Worm (Caenorhabditis elegans): ENCODE results near the gene scly-1.

scly-1 gene

DNA sequence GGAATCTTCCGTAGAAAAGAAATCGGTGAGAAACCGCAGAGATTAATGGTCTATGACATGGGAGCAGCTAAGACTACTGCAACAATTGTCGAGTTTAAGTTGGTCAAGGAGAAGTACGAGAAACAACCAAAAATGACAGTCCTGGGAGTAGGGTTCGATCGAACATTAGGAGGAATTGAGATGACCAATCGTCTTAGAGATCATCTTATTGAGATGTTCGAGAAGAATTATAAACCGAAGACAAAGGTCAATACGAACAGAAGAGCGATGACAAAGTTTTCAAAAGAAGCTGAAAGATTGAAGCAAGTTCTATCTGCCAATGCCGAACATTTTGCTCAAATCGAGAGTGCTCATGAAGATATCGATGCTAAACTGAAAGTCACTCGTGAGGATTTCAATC is 32.9 kb downstream of the scly-1 start:
- TF ChIP-seq alr-1 (tag; optimal IDR thresholded peaks at IDR 0.05): no peak
- no peak for TF ChIP-seq nhr-21 (tag; optimal IDR thresholded peaks at IDR 0.05)
- no peak for TF ChIP-seq snpc-4 (tag; optimal IDR thresholded peaks at IDR 0.05)
- no peak for TF ChIP-seq nhr-23 (tag; optimal IDR thresholded peaks at IDR 0.05)
- no peak for TF ChIP-seq crh-2 (tag; optimal IDR thresholded peaks at IDR 0.05)
- no peak for TF ChIP-seq unc-39 (tag; optimal IDR thresholded peaks at IDR 0.05)
- no peak for TF ChIP-seq unc-55 (GFP tag; optimal IDR thresholded peaks at IDR 0.05)
- TF ChIP-seq lin-13 (GFP tag; optimal IDR thresholded peaks at IDR 0.05): no peak
- no peak for TF ChIP-seq fos-1 (tag; optimal IDR thresholded peaks at IDR 0.05)
- TF ChIP-seq blmp-1 (tag; optimal IDR thresholded peaks at IDR 0.05; ENCODE audit: insufficient read depth): no peak
- no peak for TF ChIP-seq ztf-11 (tag; optimal IDR thresholded peaks at IDR 0.05)
- TF ChIP-seq mdl-1 (tag; optimal IDR thresholded peaks at IDR 0.05): no peak
- TF ChIP-seq lin-39 (tag; optimal IDR thresholded peaks at IDR 0.05): no peak
- no peak for TF ChIP-seq egl-27 (tag; optimal IDR thresholded peaks at IDR 0.05)
- no peak for TF ChIP-seq nhr-25 (tag; optimal IDR thresholded peaks at IDR 0.05)
- no peak for TF ChIP-seq elt-1 (tag; optimal IDR thresholded peaks at IDR 0.05)

DNA sequence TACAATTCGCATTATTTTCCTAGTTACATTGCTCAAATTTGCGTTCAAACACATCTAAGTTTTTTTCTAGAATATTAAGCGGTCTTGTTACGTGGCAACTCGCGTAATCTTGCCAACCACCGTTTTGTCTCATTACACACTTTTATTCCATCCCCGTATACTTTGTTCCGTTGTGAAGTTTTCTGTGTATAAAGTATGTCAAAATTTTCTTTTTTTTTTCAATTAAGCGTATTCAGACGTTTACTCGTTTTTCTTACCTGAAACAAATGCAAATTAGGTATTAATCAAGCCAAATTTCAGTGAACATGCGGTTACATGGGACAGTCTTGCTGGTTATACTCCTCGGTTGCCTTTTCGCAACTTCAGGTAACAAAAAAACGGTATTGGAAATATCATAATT is 33.9 kb downstream of the scly-1 start, which contains the start of gene T24H7.2:
TSS of gene T24H7.2 (plus strand) at position 301 of the 400 bp plus-strand sequence.
- no peak for TF ChIP-seq nhr-77 (tag; optimal IDR thresholded peaks at IDR 0.05)
- TF ChIP-seq unc-39 (tag; optimal IDR thresholded peaks at IDR 0.05): no peak

DNA sequence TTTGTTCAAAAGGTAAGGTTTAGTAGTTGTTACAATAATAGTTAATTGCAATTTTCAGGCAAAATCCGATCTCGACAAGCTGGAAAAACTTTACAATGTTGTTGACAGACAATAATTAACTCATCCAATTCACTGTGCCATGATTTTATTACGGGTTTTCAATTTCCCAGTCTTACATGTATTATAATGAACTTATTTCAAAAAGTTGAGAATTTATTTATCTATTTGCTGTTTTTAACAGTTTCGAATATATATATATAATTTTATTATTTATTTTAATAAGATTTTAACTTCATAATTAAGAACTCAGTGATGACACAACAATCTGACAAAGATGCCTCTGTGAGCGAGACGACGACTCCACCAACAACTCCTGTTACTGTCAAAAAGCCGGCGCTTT is 34.8 kb downstream of the scly-1 start, which contains the start of gene lelo-1:
TSS of gene lelo-1 (plus strand) at position 301 of the 400 bp plus-strand sequence.
- TF ChIP-seq nhr-11 (tag; optimal IDR thresholded peaks at IDR 0.05): no peak
- TF ChIP-seq zag-1 (tag; optimal IDR thresholded peaks at IDR 0.05): no peak
- TF ChIP-seq ztf-4 (tag; optimal IDR thresholded peaks at IDR 0.05): no peak
- no peak for TF ChIP-seq peb-1 (tag; optimal IDR thresholded peaks at IDR 0.05)

DNA sequence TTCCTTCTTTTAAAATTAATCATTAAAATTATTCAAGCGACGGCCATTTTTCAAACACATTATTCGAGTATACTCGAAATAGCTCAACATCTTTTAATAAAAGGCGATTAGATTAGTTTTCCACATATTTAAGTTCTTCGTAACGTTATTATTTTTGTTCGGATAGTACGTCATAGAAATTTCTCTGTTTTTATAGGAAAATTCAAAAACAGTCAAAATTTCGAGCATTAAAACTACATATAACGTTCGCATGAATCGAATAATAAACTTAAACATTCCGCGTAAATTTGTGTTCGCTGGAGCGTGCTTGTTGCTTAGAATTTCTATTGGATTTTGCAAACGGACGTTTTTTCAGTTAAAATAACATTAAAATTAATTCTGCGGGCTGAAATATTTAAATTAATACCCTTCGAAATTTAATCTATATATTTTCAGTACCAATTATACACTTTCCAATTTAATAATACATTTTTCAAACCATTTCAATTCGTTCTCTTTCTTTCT is 35.7 kb downstream of the scly-1 start, which contains the start of gene blos-4:
TSS of gene blos-4 (plus strand) at position 51 of the 504 bp plus-strand sequence.
- TF ChIP-seq gmeb-1 (tag; optimal IDR thresholded peaks at IDR 0.05) (peak; percentile 50), R02D3.7 (tag; optimal IDR thresholded peaks at IDR 0.05) (no peak)

DNA sequence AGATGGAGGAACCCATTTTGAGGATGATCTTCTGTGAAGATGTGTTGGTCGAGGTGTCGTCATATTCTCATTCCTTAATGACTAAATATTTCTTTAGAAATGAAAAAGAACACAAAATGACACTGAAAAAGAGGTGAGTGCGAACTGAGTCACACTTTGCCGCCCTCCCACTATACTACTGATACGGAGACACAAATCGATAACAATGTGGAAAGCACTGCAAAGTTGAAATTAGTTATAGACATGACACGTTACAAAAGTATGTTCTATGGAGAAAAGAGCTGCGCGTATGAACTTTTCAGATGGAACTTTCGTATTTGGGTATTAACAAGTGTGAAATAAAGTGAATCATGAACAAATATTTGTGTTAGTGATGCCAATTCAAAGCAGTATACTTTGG is 36.7 kb downstream of the scly-1 start, which contains the start of gene tat-4:
TSS of gene tat-4 (minus strand) at position 117 of the 400 bp plus-strand sequence.
- TF ChIP-seq fos-1 (tag; optimal IDR thresholded peaks at IDR 0.05) (peak; percentile 89), R02D3.7 (tag; optimal IDR thresholded peaks at IDR 0.05) (no peak)

DNA sequence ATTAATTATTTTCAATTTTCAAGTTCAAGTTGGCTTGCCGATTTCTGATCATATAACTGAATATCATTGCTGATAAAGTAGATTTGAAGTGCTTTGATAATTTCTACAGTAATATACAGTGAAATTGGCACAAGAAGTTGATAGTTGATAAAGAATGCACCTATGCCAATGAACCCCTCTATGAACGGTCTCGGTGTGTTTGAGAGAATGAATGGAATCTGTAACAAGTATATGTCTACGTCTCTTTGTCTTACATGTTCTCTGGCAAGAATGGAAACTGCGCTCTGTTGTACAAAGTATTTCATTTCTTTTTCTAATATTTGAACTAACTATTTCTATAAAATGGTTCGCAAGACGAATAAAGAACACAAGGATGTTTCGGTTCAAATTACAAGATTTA is 39.1 kb downstream of the scly-1 start, which contains the start of gene T24H7.8:
TSS of gene T24H7.8 (plus strand) at position 301 of the 400 bp plus-strand sequence.
- TF ChIP-seq sma-9 (GFP tag; optimal IDR thresholded peaks at IDR 0.05) (no peak), sma-9 (tag; optimal IDR thresholded peaks at IDR 0.05) (no peak), nhr-12 (tag; optimal IDR thresholded peaks at IDR 0.05) (no peak), mbf-1 (tag; optimal IDR thresholded peaks at IDR 0.05) (no peak), ceh-82 (tag; optimal IDR thresholded peaks at IDR 0.05) (no peak), lin-13 (GFP tag; optimal IDR thresholded peaks at IDR 0.05) (no peak), lin-11 (tag; optimal IDR thresholded peaks at IDR 0.05) (no peak), ztf-1 (GFP tag; conservative IDR thresholded peaks at IDR 0.05) (no peak), ZK546.5 (tag; optimal IDR thresholded peaks at IDR 0.05) (no peak), Y55F3AM.14 (GFP tag; optimal IDR thresholded peaks at IDR 0.05) (no peak), nhr-237 (tag; optimal IDR thresholded peaks at IDR 0.05) (no peak), ztf-4 (tag; optimal IDR thresholded peaks at IDR 0.05) (no peak)
